Worm (Caenorhabditis elegans): Measurements from ENCODE around the gene F19G12.11.

DNA sequence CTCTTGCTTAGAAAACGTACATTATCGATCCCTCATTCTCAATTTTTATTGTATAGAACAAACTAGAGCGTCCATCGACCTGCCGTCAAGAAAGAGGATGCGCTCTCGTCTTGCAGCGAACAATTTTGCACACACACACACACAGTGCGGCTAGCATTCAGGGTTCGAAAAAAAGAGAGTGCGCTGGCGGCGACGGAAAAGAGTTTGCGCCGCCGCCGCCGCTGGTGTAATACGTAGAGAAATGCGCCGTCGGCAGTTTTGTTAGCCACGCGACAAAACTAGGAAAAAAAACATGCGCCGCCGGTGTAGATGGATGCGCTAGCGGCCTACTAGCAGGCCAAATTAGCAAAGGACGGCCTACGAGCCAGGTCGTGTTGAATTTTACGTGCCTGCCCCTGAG is 42.8 kb downstream of the F19G12.11 start:
- TF ChIP-seq nhr-102 (tag; optimal IDR thresholded peaks at IDR 0.05) (no peak), mxl-3 (GFP tag; optimal IDR thresholded peaks at IDR 0.05) (no peak), pha-4 (GFP tag; IDR thresholded peaks at IDR 0.05) (no peak), pha-4 (tag; optimal IDR thresholded peaks at IDR 0.05) (no peak), hlh-11 (tag; optimal IDR thresholded peaks at IDR 0.05) (no peak), aly-2 (tag; optimal IDR thresholded peaks at IDR 0.05) (no peak), nhr-6 (tag; optimal IDR thresholded peaks at IDR 0.05) (no peak), zag-1 (tag; optimal IDR thresholded peaks at IDR 0.05) (no peak), mdl-1 (tag; optimal IDR thresholded peaks at IDR 0.05) (no peak), F49E8.2 (tag; optimal IDR thresholded peaks at IDR 0.05; ENCODE audit: borderline replicate concordance) (no peak), hlh-30 (tag; optimal IDR thresholded peaks at IDR 0.05; ENCODE audit: insufficient read depth) (no peak), ama-1 (optimal IDR thresholded peaks at IDR 0.05) (no peak)
